Worm (Caenorhabditis elegans): ENCODE data around the gene cyp-35A2.

Gene cyp-35A2

DNA sequence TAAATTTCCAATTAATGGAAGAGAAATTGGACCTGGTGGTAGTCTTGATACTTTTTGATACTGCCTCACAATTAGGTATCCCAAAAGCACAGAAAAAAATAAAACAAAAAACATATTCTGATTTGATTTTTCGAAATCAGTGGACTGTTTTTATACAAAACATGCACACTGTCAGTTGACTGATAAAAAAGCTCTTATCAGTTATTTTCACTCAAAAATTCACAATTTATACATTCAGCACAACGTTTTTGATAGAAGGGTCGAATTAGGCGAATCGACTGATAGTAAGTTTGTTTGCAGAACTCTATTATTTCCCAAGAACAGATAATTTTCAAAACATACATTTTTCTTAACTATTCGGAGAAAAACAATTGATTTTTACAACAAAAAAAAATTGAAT, at the start of gene cyp-35A2:
Gene cyp-35A2, minus strand, starts transcription at position 124 of the 400 bp plus-strand sequence.
- TF ChIP-seq nhr-28 (tag; optimal IDR thresholded peaks at IDR 0.05) (no peak), sptf-1 (tag; optimal IDR thresholded peaks at IDR 0.05) (no peak), drap-1 (GFP tag; optimal IDR thresholded peaks at IDR 0.05) (no peak), sem-2 (GFP tag; optimal IDR thresholded peaks at IDR 0.05) (no peak), elt-3 (tag; optimal IDR thresholded peaks at IDR 0.05) (no peak), tbx-8 (GFP tag; optimal IDR thresholded peaks at IDR 0.05) (no peak), lin-32 (GFP tag; optimal IDR thresholded peaks at IDR 0.05) (no peak), unc-120 (tag; optimal IDR thresholded peaks at IDR 0.05; ENCODE audit: poor library complexity, severe bottlenecking) (no peak), zip-8 (tag; optimal IDR thresholded peaks at IDR 0.05) (no peak), ceh-39 (tag; optimal IDR thresholded peaks at IDR 0.05) (no peak), snpc-4 (tag; optimal IDR thresholded peaks at IDR 0.05) (no peak), flh-1 (GFP tag; optimal IDR thresholded peaks at IDR 0.05) (no peak), ceh-43 (GFP tag; optimal IDR thresholded peaks at IDR 0.05) (no peak), mls-2 (tag; optimal IDR thresholded peaks at IDR 0.05) (no peak), lsy-2 (tag; optimal IDR thresholded peaks at IDR 0.05) (no peak)

DNA sequence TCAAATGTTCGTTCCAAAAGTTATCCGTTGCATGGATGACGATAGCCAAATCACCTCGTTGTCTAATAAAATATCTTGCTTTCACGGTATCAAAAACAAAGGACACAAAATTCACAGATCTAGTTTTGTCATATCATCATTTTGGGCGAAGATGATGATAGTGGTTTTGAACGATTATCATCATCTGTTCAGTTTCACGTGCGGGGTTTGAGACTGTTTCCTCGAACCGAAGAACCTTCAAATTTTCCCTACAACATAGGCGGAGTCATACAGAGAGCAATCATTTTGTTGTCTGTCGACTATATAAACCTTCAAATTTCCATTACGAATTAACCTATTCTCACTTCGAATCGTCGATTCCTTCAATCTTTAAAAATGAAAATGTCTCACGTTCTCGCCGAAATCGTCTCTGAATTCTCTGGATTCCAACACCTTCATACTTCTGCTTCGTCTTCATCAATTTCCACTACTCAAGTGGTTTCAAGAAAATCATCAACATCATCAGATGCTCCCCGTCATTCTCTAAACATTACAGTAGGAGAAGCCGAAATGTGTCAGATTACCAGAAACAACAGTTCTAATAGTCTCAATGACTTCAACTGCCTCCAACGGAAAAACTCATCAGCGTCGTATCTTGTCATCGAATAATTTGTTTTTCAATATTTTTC, 49.3 kb upstream of the cyp-35A2 start, which contains the start of gene F18E3.11:
Gene F18E3.11, plus strand, starts transcription at position 376 of the 668 bp plus-strand sequence.
- TF ChIP-seq lin-13 (tag; optimal IDR thresholded peaks at IDR 0.05) = no peak
- TF ChIP-seq lin-32 (GFP tag; optimal IDR thresholded peaks at IDR 0.05) = no peak
- TF ChIP-seq pha-4 (tag; optimal IDR thresholded peaks at IDR 0.05) = no peak
- TF ChIP-seq mep-1 (tag; optimal IDR thresholded peaks at IDR 0.05) = no peak
- no peak for TF ChIP-seq snpc-4 (tag; optimal IDR thresholded peaks at IDR 0.05)
- no peak for TF ChIP-seq nhr-12 (tag; optimal IDR thresholded peaks at IDR 0.05)
- no peak for TF ChIP-seq tbx-8 (GFP tag; optimal IDR thresholded peaks at IDR 0.05)
- no peak for TF ChIP-seq cnd-1 (tag; optimal IDR thresholded peaks at IDR 0.05)
- no peak for TF ChIP-seq ceh-83 (GFP tag; optimal IDR thresholded peaks at IDR 0.05)

DNA sequence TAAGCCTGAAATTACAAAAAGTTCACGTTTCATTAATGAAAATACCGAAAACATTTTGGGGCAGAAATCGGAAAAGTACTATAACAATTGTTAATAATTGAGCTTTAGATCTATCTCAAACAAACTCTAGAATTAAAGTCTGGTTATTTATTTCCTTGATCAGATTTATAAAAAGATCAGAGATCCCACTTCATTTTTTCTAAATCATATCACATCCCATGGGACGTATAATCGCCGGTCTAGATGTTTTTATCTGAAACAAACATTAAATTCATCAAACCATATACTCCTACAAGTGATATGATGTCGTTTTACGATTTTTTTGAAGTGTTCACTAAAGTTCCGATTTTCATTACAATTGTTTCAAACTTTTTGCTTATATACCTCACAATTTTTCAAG, 47.7 kb upstream of the cyp-35A2 start, which contains the start of gene str-41:
Gene str-41, plus strand, starts transcription at position 301 of the 400 bp plus-strand sequence.
- no peak for TF ChIP-seq ces-1 (GFP tag; optimal IDR thresholded peaks at IDR 0.05)
- TF ChIP-seq elt-1 (tag; optimal IDR thresholded peaks at IDR 0.05; ENCODE audit: borderline replicate concordance, insufficient read depth) = no peak
- no peak for TF ChIP-seq ceh-83 (GFP tag; optimal IDR thresholded peaks at IDR 0.05)
- TF ChIP-seq nhr-76 (tag; optimal IDR thresholded peaks at IDR 0.05) = no peak
- TF ChIP-seq cnd-1 (tag; optimal IDR thresholded peaks at IDR 0.05) = no peak
- TF ChIP-seq lin-13 (tag; optimal IDR thresholded peaks at IDR 0.05) = no peak
- no peak for TF ChIP-seq ceh-39 (tag; optimal IDR thresholded peaks at IDR 0.05)
- no peak for TF ChIP-seq snpc-4 (tag; optimal IDR thresholded peaks at IDR 0.05)
- no peak for TF ChIP-seq mep-1 (tag; optimal IDR thresholded peaks at IDR 0.05)
- TF ChIP-seq ceh-43 (GFP tag; optimal IDR thresholded peaks at IDR 0.05) = no peak
- TF ChIP-seq bed-3 (GFP tag; optimal IDR thresholded peaks at IDR 0.05) = no peak
- no peak for TF ChIP-seq drap-1 (GFP tag; optimal IDR thresholded peaks at IDR 0.05)
- no peak for TF ChIP-seq tbx-8 (GFP tag; optimal IDR thresholded peaks at IDR 0.05)

DNA sequence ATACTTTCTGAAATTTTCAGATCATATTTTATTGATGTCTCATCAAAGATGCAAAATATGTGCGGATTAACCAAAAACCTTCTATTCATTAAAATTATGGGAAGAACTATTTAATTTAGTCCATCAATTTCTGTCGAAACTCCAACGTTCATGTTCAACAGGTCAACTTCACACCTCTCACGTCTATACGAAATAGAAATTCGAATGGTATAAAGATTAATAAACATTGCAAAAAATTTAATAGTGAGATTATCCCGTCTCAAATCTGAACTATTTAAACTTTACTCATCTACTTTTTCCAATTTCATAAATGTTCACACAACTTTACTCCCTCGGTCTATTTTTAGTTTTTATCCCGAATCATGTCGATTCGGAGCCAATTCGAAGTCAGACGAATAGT, 45.6 kb upstream of the cyp-35A2 start, which contains the start of gene R13D7.2:
Gene R13D7.2, plus strand, starts transcription at position 301 of the 400 bp plus-strand sequence.
- TF ChIP-seq tbx-8 (GFP tag; optimal IDR thresholded peaks at IDR 0.05) = no peak
- no peak for TF ChIP-seq sptf-1 (tag; optimal IDR thresholded peaks at IDR 0.05)
- no peak for TF ChIP-seq pha-4 (tag; optimal IDR thresholded peaks at IDR 0.05)
- TF ChIP-seq drap-1 (GFP tag; optimal IDR thresholded peaks at IDR 0.05) = no peak

DNA sequence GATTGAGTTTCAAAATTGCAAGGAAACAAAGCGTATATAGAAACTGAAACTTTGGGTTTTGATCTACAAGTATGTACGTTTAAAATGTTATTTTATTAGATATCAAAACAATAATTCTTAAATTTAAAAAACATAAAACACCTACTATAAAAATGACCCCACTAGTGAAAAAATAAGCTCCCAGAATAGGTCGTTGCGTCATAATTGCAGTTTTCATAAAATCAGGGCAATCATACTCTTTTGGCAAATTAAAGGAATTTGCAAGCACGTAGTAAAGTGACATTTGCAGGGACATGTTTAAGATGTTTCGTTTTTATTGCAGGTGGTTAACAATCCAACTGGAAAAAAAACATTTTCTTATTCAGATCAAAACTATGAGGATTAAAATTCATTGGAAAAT, 44.5 kb upstream of the cyp-35A2 start, which contains the start of gene srt-6:
Gene srt-6, minus strand, starts transcription at position 295 of the 400 bp plus-strand sequence.
- TF ChIP-seq drap-1 (GFP tag; optimal IDR thresholded peaks at IDR 0.05) = no peak
- peak; percentile 91 for TF ChIP-seq zip-8 (tag; optimal IDR thresholded peaks at IDR 0.05)
- TF ChIP-seq ham-2 (GFP tag; optimal IDR thresholded peaks at IDR 0.05) = no peak

DNA sequence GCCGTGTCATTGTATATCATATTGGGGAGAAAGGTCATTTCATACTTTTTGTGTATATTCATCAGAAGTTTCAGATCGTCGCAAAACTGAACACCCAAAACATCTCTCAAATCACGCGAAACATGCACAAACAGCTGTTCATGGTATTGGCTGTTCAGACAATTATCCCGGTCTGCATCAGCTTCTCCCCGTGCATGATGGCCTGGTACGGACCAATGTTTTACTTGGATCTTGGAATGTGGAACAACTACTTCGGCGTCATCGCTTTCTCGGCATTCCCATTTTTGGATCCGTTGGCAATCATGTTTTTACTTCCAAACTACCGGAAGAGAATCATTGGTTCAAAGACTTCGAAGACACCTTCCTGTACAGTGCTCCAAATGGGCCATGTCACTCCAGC, 39.5 kb upstream of the cyp-35A2 start:
- TF ChIP-seq lsy-2 (tag; optimal IDR thresholded peaks at IDR 0.05) = no peak
- no peak for TF ChIP-seq ham-2 (GFP tag; optimal IDR thresholded peaks at IDR 0.05)
- TF ChIP-seq pha-4 (tag; optimal IDR thresholded peaks at IDR 0.05) = no peak

Measured in whole organism, mixed stage, embryonic.